Worm (Caenorhabditis elegans) whole organism, L4 larva: Measurements from ENCODE around the gene tes-1.

Experiments
- D1046.2 ChIP-seq: fragments of 200-800 bp; sonication (Bioruptor generic); IDR thresholded peaks from 2 replicates; pipeline ENCODE4 v1.3.6; 2022; ENCODE audit warnings: missing genetic modification characterization, missing compliant biosample characterization
- F10B5.3 ChIP-seq: sonication (generic microtip); optimal IDR thresholded peaks from 2 replicates; lab custom pipeline; 2016; ENCODE audit warnings: mild to moderate bottlenecking, missing genetic modification characterization, missing compliant biosample characterization
- F26F4.8 ChIP-seq: fragments of 200-800 bp; sonication (Bioruptor generic); conservative IDR thresholded peaks from 2 replicates; pipeline ENCODE4 v1.3.6; 2022; ENCODE audit warnings: missing genetic modification characterization, missing compliant biosample characterization
- F37D6.2 ChIP-seq: sonication (generic microtip); optimal IDR thresholded peaks from 2 replicates; lab custom pipeline; 2016; ENCODE audit warnings: mild to moderate bottlenecking, missing genetic modification characterization, missing compliant biosample characterization
- F44E2.7 ChIP-seq: fragments of 200-800 bp; sonication (Bioruptor generic); IDR thresholded peaks from 2 replicates; pipeline ENCODE4 v2.1.2; 2022; ENCODE audit warnings: missing genetic modification characterization, missing compliant biosample characterization
- R02D3.7 ChIP-seq: fragments of 150-350 bp; sonication (generic microtip); optimal IDR thresholded peaks from 3 replicates; lab custom pipeline; 2014; ENCODE audit warnings: missing biosample characterization, missing genetic modification characterization
- Y105C5A.15 ChIP-seq: fragments of 200-800 bp; sonication (Bioruptor generic); IDR thresholded peaks from 2 replicates; pipeline ENCODE4 v1.3.6; 2022; ENCODE audit warnings: missing genetic modification characterization, missing compliant biosample characterization
- Y5F2A.4 ChIP-seq: fragments of 200-800 bp; sonication (Bioruptor generic); optimal IDR thresholded peaks from 2 replicates; lab custom pipeline; 2018; ENCODE audit warnings: mild to moderate bottlenecking, missing genetic modification characterization, missing compliant biosample characterization
- ZK546.5 ChIP-seq, 2 experiments: sonication (generic microtip); optimal IDR thresholded peaks; 2 replicates each; lab custom pipeline; 2017; ENCODE audit warnings: missing biosample characterization in 2 of 2, missing genetic modification characterization in 2 of 2
- aha-1 ChIP-seq: fragments of 150-350 bp; peaks from one replicate; lab custom pipeline; 2014; ENCODE audit warnings: missing biosample characterization, missing genetic modification characterization
- aly-2 ChIP-seq: sonication (generic microtip); optimal IDR thresholded peaks from 2 replicates; lab custom pipeline; 2018; ENCODE audit warnings: missing biosample characterization, missing genetic modification characterization
- ama-1 ChIP-seq: fragments of 150-350 bp; optimal IDR thresholded peaks from 2 replicates; lab custom pipeline; 2014; ENCODE audit warnings: inconsistent platforms, mixed read lengths
- arid-1 ChIP-seq: fragments of 200-800 bp; sonication (Bioruptor generic); conservative IDR thresholded peaks from 2 replicates; pipeline ENCODE4 v1.3.6; 2022; ENCODE audit warnings: missing genetic modification reagents, missing genetic modification characterization, missing compliant biosample characterization
- ceh-44 ChIP-seq: fragments of 200-800 bp; sonication (Bioruptor generic); IDR thresholded peaks from 2 replicates; pipeline ENCODE4 v1.3.6; 2022; ENCODE audit warnings: missing genetic modification reagents, missing genetic modification characterization, missing compliant biosample characterization
- ces-1 ChIP-seq: fragments of 150-350 bp; sonication (generic microtip); optimal IDR thresholded peaks from 4 replicates; lab custom pipeline; 2014; ENCODE audit warnings: missing biosample characterization, missing genetic modification reagents, missing genetic modification characterization
- cey-2 ChIP-seq: sonication (generic microtip); optimal IDR thresholded peaks from 3 replicates; lab custom pipeline; 2017; ENCODE audit warnings: missing genetic modification characterization, mild to moderate bottlenecking, missing compliant biosample characterization, antibody characterized with exemption, borderline replicate concordance; ENCODE audit not compliant: insufficient read depth
- ctbp-1 ChIP-seq: fragments of 200-800 bp; sonication (Bioruptor generic); IDR thresholded peaks from 2 replicates; pipeline ENCODE4 v1.3.6; 2022; ENCODE audit warnings: missing genetic modification reagents, missing genetic modification characterization, missing compliant biosample characterization
- daf-12 ChIP-seq: fragments of 150-350 bp; optimal IDR thresholded peaks from 2 replicates; lab custom pipeline; 2014; ENCODE audit warnings: missing biosample characterization, missing genetic modification reagents, missing genetic modification characterization
- daf-19 ChIP-seq: fragments of 200-800 bp; sonication (Bioruptor generic); conservative IDR thresholded peaks from 2 replicates; pipeline ENCODE4 v1.3.6; 2022; ENCODE audit warnings: missing genetic modification characterization, missing compliant biosample characterization
- daf-8 ChIP-seq: fragments of 200-800 bp; sonication (Bioruptor generic); IDR thresholded peaks from 2 replicates; pipeline ENCODE4 v1.3.6; 2022; ENCODE audit warnings: missing genetic modification characterization, missing compliant biosample characterization
- dmd-6 ChIP-seq: fragments of 200-800 bp; sonication (Bioruptor generic); IDR thresholded peaks from 2 replicates; pipeline ENCODE4 v1.3.6; 2022; ENCODE audit warnings: missing genetic modification reagents, missing genetic modification characterization, missing compliant biosample characterization
- dmd-8 ChIP-seq: fragments of 200-800 bp; sonication (Bioruptor generic); IDR thresholded peaks from 2 replicates; pipeline ENCODE4 v1.3.6; 2022; ENCODE audit warnings: missing genetic modification characterization, missing compliant biosample characterization
- dve-1 ChIP-seq: sonication (generic microtip); optimal IDR thresholded peaks from 2 replicates; lab custom pipeline; 2017; ENCODE audit warnings: antibody characterized with exemption, mild to moderate bottlenecking, missing genetic modification characterization, missing compliant biosample characterization; ENCODE audit not compliant: insufficient read depth
- fkh-10 ChIP-seq: fragments of 150-350 bp; optimal IDR thresholded peaks from 2 replicates; lab custom pipeline; 2014; ENCODE audit warnings: missing biosample characterization, missing genetic modification reagents, missing genetic modification characterization
- gei-8 ChIP-seq: fragments of 200-800 bp; sonication (Bioruptor generic); optimal IDR thresholded peaks from 2 replicates; lab custom pipeline; 2018; ENCODE audit warnings: mild to moderate bottlenecking, missing genetic modification characterization, missing compliant biosample characterization
- hif-1 ChIP-seq, 2 experiments: sonication (generic microtip); optimal IDR thresholded peaks; 2 replicates each; lab custom pipeline; 2016 to 2017; ENCODE audit warnings: missing compliant biosample characterization in 2 of 2, missing genetic modification characterization in 2 of 2, missing genetic modification reagents in 2 of 2, missing genotype in 2 of 2, mild to moderate bottlenecking in 1 of 2
- hlh-11 ChIP-seq: fragments of 200-800 bp; sonication (Bioruptor generic); optimal IDR thresholded peaks from 2 replicates; lab custom pipeline; 2018; ENCODE audit warnings: mild to moderate bottlenecking, missing genetic modification characterization, missing compliant biosample characterization
- hmg-1.1 ChIP-seq: fragments of 200-800 bp; sonication (Bioruptor generic); IDR thresholded peaks from 2 replicates; pipeline ENCODE4 v1.3.6; 2022; ENCODE audit warnings: missing genetic modification reagents, missing genetic modification characterization, missing compliant biosample characterization
- lin-15B ChIP-seq: fragments of 150-350 bp; sonication (generic microtip); optimal IDR thresholded peaks from 3 replicates; lab custom pipeline; 2014; ENCODE audit warnings: missing biosample characterization, missing genetic modification characterization
- lin-29 ChIP-seq: fragments of 200-800 bp; sonication (Bioruptor generic); IDR thresholded peaks from 2 replicates; pipeline ENCODE4 v1.3.6; 2022; ENCODE audit warnings: missing genetic modification reagents, missing genetic modification characterization, missing compliant biosample characterization
- lin-39 ChIP-seq: fragments of 150-350 bp; optimal IDR thresholded peaks from 2 replicates; lab custom pipeline; 2014; ENCODE audit warnings: missing biosample characterization, missing genetic modification reagents, missing genetic modification characterization
- madf-9 ChIP-seq: fragments of 200-800 bp; sonication (Bioruptor generic); conservative IDR thresholded peaks from 2 replicates; pipeline ENCODE4 v1.3.6; 2022; ENCODE audit warnings: missing genetic modification reagents, missing genetic modification characterization, missing compliant biosample characterization
- mdt-29 ChIP-seq: fragments of 200-800 bp; sonication (Bioruptor generic); IDR thresholded peaks from 2 replicates; pipeline ENCODE4 v1.3.6; 2022; ENCODE audit warnings: missing genetic modification reagents, missing genetic modification characterization, missing compliant biosample characterization
- mxl-2 ChIP-seq: fragments of 200-800 bp; sonication (Bioruptor generic); conservative IDR thresholded peaks from 2 replicates; pipeline ENCODE4 v1.3.6; 2022; ENCODE audit warnings: missing genetic modification reagents, missing genetic modification characterization, missing compliant biosample characterization
- mxl-3 ChIP-seq: fragments of 200-800 bp; sonication (Bioruptor generic); optimal IDR thresholded peaks from 2 replicates; lab custom pipeline; 2018; ENCODE audit warnings: mild to moderate bottlenecking, missing genetic modification characterization, missing compliant biosample characterization
- nhr-111 ChIP-seq: fragments of 200-800 bp; sonication (Bioruptor generic); optimal IDR thresholded peaks from 2 replicates; lab custom pipeline; 2018; ENCODE audit warnings: mild to moderate bottlenecking, missing genetic modification characterization, missing compliant biosample characterization
- nhr-237 ChIP-seq: sonication (generic microtip); optimal IDR thresholded peaks from 2 replicates; lab custom pipeline; 2017; ENCODE audit warnings: missing biosample characterization, missing genetic modification characterization
- nhr-25 ChIP-seq: sonication (generic microtip); optimal IDR thresholded peaks from 2 replicates; lab custom pipeline; 2017; ENCODE audit warnings: missing genetic modification characterization, mild to moderate bottlenecking, missing compliant biosample characterization, antibody characterized with exemption, moderate library complexity, borderline replicate concordance; ENCODE audit not compliant: insufficient read depth
- nhr-28 ChIP-seq: fragments of 150-350 bp; optimal IDR thresholded peaks from 2 replicates; lab custom pipeline; 2014; ENCODE audit warnings: missing biosample characterization, missing genetic modification characterization
- nhr-48 ChIP-seq: sonication (generic microtip); optimal IDR thresholded peaks from 2 replicates; lab custom pipeline; 2016; ENCODE audit warnings: mild to moderate bottlenecking, missing genetic modification characterization, missing compliant biosample characterization
- nhr-6 ChIP-seq: fragments of 150-350 bp; optimal IDR thresholded peaks from 2 replicates; lab custom pipeline; 2014; ENCODE audit warnings: missing biosample characterization, missing genetic modification characterization
- php-3 ChIP-seq: fragments of 200-800 bp; sonication (Bioruptor generic); IDR thresholded peaks from 2 replicates; pipeline ENCODE4 v1.3.6; 2022; ENCODE audit warnings: missing genetic modification reagents, missing genetic modification characterization, missing compliant biosample characterization
- rbr-2 ChIP-seq: sonication (generic microtip); optimal IDR thresholded peaks from 2 replicates; lab custom pipeline; 2016; ENCODE audit warnings: missing genotype, missing genetic modification characterization, missing compliant biosample characterization
- sdz-12 ChIP-seq: fragments of 200-800 bp; sonication (Bioruptor generic); optimal IDR thresholded peaks from 2 replicates; lab custom pipeline; 2018; ENCODE audit warnings: mild to moderate bottlenecking, missing genetic modification characterization, missing compliant biosample characterization
- skn-1 ChIP-seq: fragments of 150-350 bp; optimal IDR thresholded peaks from 2 replicates; lab custom pipeline; 2014; ENCODE audit warnings: missing biosample characterization, missing genetic modification characterization
- snpc-4 ChIP-seq: fragments of 150-350 bp; optimal IDR thresholded peaks from 2 replicates; lab custom pipeline; 2014; ENCODE audit warnings: missing biosample characterization, missing genetic modification characterization
- tra-1 ChIP-seq: fragments of 200-800 bp; sonication (Bioruptor generic); IDR thresholded peaks from 2 replicates; pipeline ENCODE4 v1.3.6; 2022; ENCODE audit warnings: missing genetic modification reagents, missing genetic modification characterization, missing compliant biosample characterization
- zag-1 ChIP-seq: fragments of 150-350 bp; optimal IDR thresholded peaks from 2 replicates; lab custom pipeline; 2014; ENCODE audit warnings: missing biosample characterization, missing genetic modification characterization
- zip-2 ChIP-seq: fragments of 150-350 bp; optimal IDR thresholded peaks from 2 replicates; lab custom pipeline; 2014; ENCODE audit warnings: missing biosample characterization, missing genetic modification characterization
- ztf-11 ChIP-seq: fragments of 150-350 bp; optimal IDR thresholded peaks from 2 replicates; lab custom pipeline; 2014; ENCODE audit warnings: missing biosample characterization, missing genetic modification characterization

Gene tes-1

ce11 chrIV:7402077-7402476 lies 49.2 kb downstream of the tes-1 start (continued):
- TF ChIP-seq F26F4.8 = no peak
- no peak for TF ChIP-seq ces-1 (GFP tag; lab: Kevin White, UChicago)
- TF ChIP-seq lin-29 = no peak
- TF ChIP-seq mxl-3 (GFP tag; lab: Kevin White, UChicago) = no peak
- no peak for TF ChIP-seq ama-1 (lab: Kevin White, UChicago)
- peak; percentile 97 for TF ChIP-seq fkh-10 (GFP tag; lab: Kevin White, UChicago)
- no peak for TF ChIP-seq snpc-4 (tag; lab: Kevin White, UChicago)
- no peak for TF ChIP-seq nhr-25 (tag; lab: Kevin White, UChicago)
- TF ChIP-seq ZK546.5 (tag; optimal IDR thresholded peaks at IDR 0.05; lab: Kevin White, UChicago) = no peak
- TF ChIP-seq nhr-111 (GFP tag; lab: Kevin White, UChicago) = no peak
- peak; percentile 74 for TF ChIP-seq hlh-11 (tag; lab: Kevin White, UChicago)
- TF ChIP-seq R02D3.7 (tag; lab: Kevin White, UChicago) = no peak
- no peak for TF ChIP-seq php-3 (GFP tag; lab: Robert Waterston, UW)
- TF ChIP-seq daf-8 (GFP tag; lab: Robert Waterston, UW) = no peak
- peak; percentile 89 for TF ChIP-seq rbr-2
- TF ChIP-seq nhr-48 (tag; lab: Kevin White, UChicago) = no peak
- no peak for TF ChIP-seq madf-9 (GFP tag; lab: Robert Waterston, UW)
- no peak for TF ChIP-seq ceh-44 (GFP tag; lab: Robert Waterston, UW)
- TF ChIP-seq mdt-29 = no peak
- no peak for TF ChIP-seq F44E2.7 (GFP tag; lab: Robert Waterston, UW)
- TF ChIP-seq sdz-12 (GFP tag; lab: Kevin White, UChicago) = no peak
- TF ChIP-seq hmg-1.1 (GFP tag; lab: Robert Waterston, UW) = peak; percentile 86
- no peak for TF ChIP-seq nhr-28 (tag; lab: Kevin White, UChicago)
- TF ChIP-seq dmd-6 (GFP tag; lab: Robert Waterston, UW) = peak; percentile 28; the same call in 1 of the 2 replicates
- TF ChIP-seq skn-1 (tag; lab: Kevin White, UChicago) = no peak
- TF ChIP-seq daf-12 (tag; lab: Kevin White, UChicago) = no peak
- no peak for TF ChIP-seq gei-8 (GFP tag; lab: Kevin White, UChicago)
- TF ChIP-seq aly-2 (tag; lab: Kevin White, UChicago) = no peak
- no peak for TF ChIP-seq dmd-8 (GFP tag; lab: Robert Waterston, UW)
- no peak for TF ChIP-seq zag-1 (tag; lab: Kevin White, UChicago)
- TF ChIP-seq tra-1 (GFP tag; lab: Robert Waterston, UW) = peak; percentile 47; the same call in 1 of the 2 replicates
- TF ChIP-seq dve-1 = no peak
- no peak for TF ChIP-seq nhr-6 (tag; lab: Kevin White, UChicago)
- TF ChIP-seq Y5F2A.4 (GFP tag; lab: Kevin White, UChicago) = no peak
- no peak for TF ChIP-seq F10B5.3 (tag; lab: Kevin White, UChicago)
- TF ChIP-seq aha-1 (tag; lab: Kevin White, UChicago) = peak; percentile 97
- TF ChIP-seq nhr-237 (tag; lab: Kevin White, UChicago) = no peak

- no peak for TF ChIP-seq ztf-11 (tag; lab: Kevin White, UChicago)
- no peak for TF ChIP-seq dmd-6 (GFP tag; lab: Robert Waterston, UW)
- TF ChIP-seq ces-1 (GFP tag; lab: Kevin White, UChicago) = no peak
- no peak for TF ChIP-seq F37D6.2 (tag; lab: Kevin White, UChicago)
- TF ChIP-seq mxl-2 = no peak
- no peak for TF ChIP-seq Y105C5A.15
- no peak for TF ChIP-seq F44E2.7 (GFP tag; lab: Robert Waterston, UW)
- no peak for TF ChIP-seq aly-2 (tag; lab: Kevin White, UChicago)
- TF ChIP-seq hif-1 (tag; optimal IDR thresholded peaks at IDR 0.05; lab: Kevin White, UChicago) = peak in 1 of 2 experiments; percentile 25
- TF ChIP-seq nhr-25 (tag; lab: Kevin White, UChicago) = no peak
- TF ChIP-seq ctbp-1 = no peak
- no peak for TF ChIP-seq D1046.2 (GFP tag; lab: Robert Waterston, UW)
- no peak for TF ChIP-seq daf-19 (GFP tag; lab: Robert Waterston, UW)
- no peak for TF ChIP-seq lin-15B (tag; lab: Kevin White, UChicago)
- no peak for TF ChIP-seq lin-39 (tag; lab: Kevin White, UChicago)
- TF ChIP-seq arid-1 (GFP tag; lab: Robert Waterston, UW) = no peak
- TF ChIP-seq cey-2 (tag; lab: Kevin White, UChicago) = no peak
- no peak for TF ChIP-seq gei-8 (GFP tag; lab: Kevin White, UChicago)
- TF ChIP-seq zip-2 = no peak
- no peak for TF ChIP-seq mdt-29
- TF ChIP-seq ceh-44 (GFP tag; lab: Robert Waterston, UW) = no peak
- no peak for TF ChIP-seq daf-12 (tag; lab: Kevin White, UChicago)
Measured at ce11 chrIV:7400502-7401118, 50.6 kb downstream of the tes-1 start.
